Worm (Caenorhabditis elegans) whole organism, young adult: Measurements from ENCODE around the gene C27H5.12.
A peak's percentile ranks its signal among the peaks of the same experiment; 100 is the strongest.

Experiments
- B0019.2 ChIP-seq: fragments of 200-800 bp; sonication (Bioruptor generic); conservative IDR thresholded peaks from 2 replicates; pipeline ENCODE4 v1.3.6; 2022; ENCODE audit warnings: missing genetic modification reagents, missing genetic modification characterization, missing compliant biosample characterization
- B0336.3 ChIP-seq: fragments of 200-800 bp; sonication (Bioruptor generic); IDR thresholded peaks from 2 replicates; pipeline ENCODE4 v1.3.6; 2022; ENCODE audit warnings: missing genetic modification characterization, missing compliant biosample characterization
- C06A6.2 ChIP-seq: fragments of 200-800 bp; sonication (Bioruptor generic); conservative IDR thresholded peaks from 2 replicates; pipeline ENCODE4 v1.3.6; 2022; ENCODE audit warnings: missing genetic modification characterization, missing compliant biosample characterization
- F37B4.10 ChIP-seq: fragments of 200-800 bp; sonication (Bioruptor generic); IDR thresholded peaks from 2 replicates; pipeline ENCODE4 v1.3.6; 2022; ENCODE audit warnings: missing genetic modification characterization, missing compliant biosample characterization
- F39B2.1 ChIP-seq: fragments of 200-800 bp; sonication (Bioruptor generic); IDR thresholded peaks from 2 replicates; pipeline ENCODE4 v1.3.6; 2022; ENCODE audit warnings: missing genetic modification reagents, missing genetic modification characterization, missing compliant biosample characterization
- Y53G8AR.9 ChIP-seq: fragments of 200-800 bp; sonication (Bioruptor generic); conservative IDR thresholded peaks from 2 replicates; pipeline ENCODE4 v1.3.6; 2022; ENCODE audit warnings: missing genetic modification reagents, missing genetic modification characterization, missing compliant biosample characterization
- akir-1 ChIP-seq: fragments of 200-800 bp; sonication (Bioruptor generic); optimal IDR thresholded peaks from 2 replicates; lab custom pipeline; 2018; ENCODE audit warnings: mild to moderate bottlenecking, missing genetic modification characterization, moderate library complexity, missing compliant biosample characterization
- ama-1 ChIP-seq, 3 experiments: fragments of 150-350 bp in 1 of 3; sonication (generic microtip) in 2 of 3; optimal IDR thresholded peaks; 2 replicates each; lab custom pipeline; 2014 to 2018; ENCODE audit warnings: missing biosample characterization in 2 of 3, missing genetic modification characterization in 2 of 3, missing genetic modification reagents in 2 of 3
- atf-7 ChIP-seq: sonication (generic microtip); optimal IDR thresholded peaks from 2 replicates; lab custom pipeline; 2017; ENCODE audit warnings: mild to moderate bottlenecking, missing genetic modification characterization, missing compliant biosample characterization
- attf-5 ChIP-seq: fragments of 200-800 bp; sonication (Bioruptor generic); optimal IDR thresholded peaks from 2 replicates; lab custom pipeline; 2018; ENCODE audit warnings: mild to moderate bottlenecking, missing genetic modification characterization, missing compliant biosample characterization
- attf-6 ChIP-seq: fragments of 200-800 bp; sonication (Bioruptor generic); IDR thresholded peaks from 2 replicates; pipeline ENCODE4 v1.3.6; 2022; ENCODE audit warnings: missing genetic modification reagents, missing genetic modification characterization, missing compliant biosample characterization
- ccch-3 ChIP-seq: fragments of 200-800 bp; sonication (Bioruptor generic); optimal IDR thresholded peaks from 2 replicates; lab custom pipeline; 2018; ENCODE audit warnings: mild to moderate bottlenecking, missing genetic modification characterization, missing compliant biosample characterization
- cebp-1 ChIP-seq, 2 experiments: fragments of 200-800 bp in 1 of 2; sonication (Bioruptor generic) in 1 of 2; sonication (generic microtip) in 1 of 2; IDR thresholded peaks in 1 of 2; optimal IDR thresholded peaks in 1 of 2; 2 replicates each; pipeline versions ENCODE4 v1.3.6 to Lab custom; 2017 to 2022; ENCODE audit warnings: missing compliant biosample characterization in 2 of 2, missing genetic modification characterization in 2 of 2, mild to moderate bottlenecking in 1 of 2, missing genetic modification reagents in 1 of 2, moderate library complexity in 1 of 2
- cebp-2 ChIP-seq: fragments of 200-800 bp; sonication (Bioruptor generic); IDR thresholded peaks from 2 replicates; pipeline ENCODE4 v1.3.6; 2022; ENCODE audit warnings: missing genetic modification characterization, missing compliant biosample characterization
- ceh-100 ChIP-seq: fragments of 200-800 bp; sonication (Bioruptor generic); IDR thresholded peaks from 2 replicates; pipeline ENCODE4 v1.3.6; 2022; ENCODE audit warnings: missing genetic modification reagents, missing genetic modification characterization, missing compliant biosample characterization
- ceh-91 ChIP-seq: fragments of 200-800 bp; sonication (Bioruptor generic); IDR thresholded peaks from 2 replicates; pipeline ENCODE4 v1.3.6; 2022; ENCODE audit warnings: missing genetic modification reagents, missing genetic modification characterization, missing compliant biosample characterization
- chd-7 ChIP-seq: sonication (generic microtip); optimal IDR thresholded peaks from 2 replicates; lab custom pipeline; 2016; ENCODE audit warnings: mild to moderate bottlenecking, missing genetic modification characterization, moderate library complexity, missing compliant biosample characterization
- dpl-1 ChIP-seq: fragments of 150-350 bp; optimal IDR thresholded peaks from 2 replicates; lab custom pipeline; 2014; ENCODE audit warnings: missing biosample characterization, missing genetic modification reagents, missing genetic modification characterization
- egrh-3 ChIP-seq: fragments of 200-800 bp; sonication (Bioruptor generic); IDR thresholded peaks from 2 replicates; pipeline ENCODE4 v1.3.6; 2022; ENCODE audit warnings: missing genetic modification reagents, missing genetic modification characterization, missing compliant biosample characterization
- ets-4 ChIP-seq: fragments of 200-800 bp; sonication (Bioruptor generic); optimal IDR thresholded peaks from 2 replicates; lab custom pipeline; 2018; ENCODE audit warnings: mild to moderate bottlenecking, missing genetic modification characterization, missing compliant biosample characterization
- hlh-12 ChIP-seq: sonication (generic microtip); optimal IDR thresholded peaks from 2 replicates; lab custom pipeline; 2016; ENCODE audit warnings: missing genetic modification characterization, missing compliant biosample characterization
- hmg-1.2 ChIP-seq: fragments of 200-800 bp; sonication (Bioruptor generic); IDR thresholded peaks from 2 replicates; pipeline ENCODE4 v1.3.6; 2022; ENCODE audit warnings: missing genetic modification reagents, missing genetic modification characterization, missing compliant biosample characterization
- hsf-1 ChIP-seq: fragments of 200-800 bp; sonication (Bioruptor generic); IDR thresholded peaks from 2 replicates; pipeline ENCODE4 v1.3.6; 2022; ENCODE audit warnings: missing genetic modification reagents, missing genetic modification characterization, missing compliant biosample characterization
- lin-26 ChIP-seq: fragments of 200-800 bp; sonication (Bioruptor generic); IDR thresholded peaks from 2 replicates; pipeline ENCODE4 v1.3.6; 2022; ENCODE audit warnings: missing genetic modification reagents, missing genetic modification characterization, missing compliant biosample characterization
- madf-10 ChIP-seq: sonication (generic microtip); optimal IDR thresholded peaks from 2 replicates; lab custom pipeline; 2016; ENCODE audit warnings: mild to moderate bottlenecking, missing genetic modification characterization, missing compliant biosample characterization
- madf-3 ChIP-seq: fragments of 200-800 bp; sonication (Bioruptor generic); IDR thresholded peaks from 2 replicates; pipeline ENCODE4 v1.3.6; 2022; ENCODE audit warnings: missing genetic modification reagents, missing genetic modification characterization, missing compliant biosample characterization
- mel-28 ChIP-seq: sonication (generic microtip); optimal IDR thresholded peaks from 2 replicates; lab custom pipeline; 2016; ENCODE audit warnings: borderline replicate concordance, mild to moderate bottlenecking, missing genetic modification characterization, missing compliant biosample characterization
- nfya-2 ChIP-seq: fragments of 200-800 bp; sonication (Bioruptor generic); IDR thresholded peaks from 2 replicates; pipeline ENCODE4 v1.3.6; 2022; ENCODE audit warnings: missing genetic modification reagents, missing genetic modification characterization, missing compliant biosample characterization
- nhr-80 ChIP-seq: sonication (generic microtip); optimal IDR thresholded peaks from 2 replicates; lab custom pipeline; 2016; ENCODE audit warnings: missing genetic modification characterization, missing compliant biosample characterization
- pha-4 ChIP-seq: fragments of 150-350 bp; sonication (generic microtip); optimal IDR thresholded peaks from 2 replicates; lab custom pipeline; 2014; ENCODE audit warnings: missing biosample characterization, missing genetic modification reagents, missing genetic modification characterization
- sdz-38 ChIP-seq: sonication (generic microtip); optimal IDR thresholded peaks from 2 replicates; lab custom pipeline; 2016; ENCODE audit warnings: missing genotype, missing genetic modification characterization, missing compliant biosample characterization
- snpc-1.3 ChIP-seq: sonication (generic microtip); optimal IDR thresholded peaks from 2 replicates; lab custom pipeline; 2017; ENCODE audit warnings: missing genetic modification characterization, mild to moderate bottlenecking, missing compliant biosample characterization, antibody characterized with exemption, moderate library complexity, missing genotype, missing genetic modification reagents; ENCODE audit not compliant: insufficient read depth
- tlf-1 ChIP-seq: fragments of 200-800 bp; sonication (Bioruptor generic); optimal IDR thresholded peaks from 2 replicates; lab custom pipeline; 2018; ENCODE audit warnings: mild to moderate bottlenecking, missing genetic modification characterization, missing compliant biosample characterization
- unc-62 ChIP-seq: fragments of 150-350 bp; optimal IDR thresholded peaks from 2 replicates; lab custom pipeline; 2014; ENCODE audit warnings: missing biosample characterization, missing genetic modification reagents, missing genetic modification characterization
- zfh-2 ChIP-seq: fragments of 200-800 bp; sonication (Bioruptor generic); conservative IDR thresholded peaks from 2 replicates; pipeline ENCODE4 v1.3.6; 2022; ENCODE audit warnings: missing genetic modification reagents, missing genetic modification characterization, missing compliant biosample characterization
- zim-3 ChIP-seq: sonication (generic microtip); optimal IDR thresholded peaks from 2 replicates; lab custom pipeline; 2017; ENCODE audit warnings: mild to moderate bottlenecking, missing genetic modification characterization, moderate library complexity, missing compliant biosample characterization

C27H5.12 gene

ce11 chrII:7165749-7166148 is 4.3 kb upstream of the C27H5.12 start, which contains the start of gene mfsd-13.2:
TSS of gene mfsd-13.2 (minus strand) at chrII:7165849.
- no peak for TF ChIP-seq madf-3 (GFP tag; lab: Robert Waterston, UW)

DNA sequence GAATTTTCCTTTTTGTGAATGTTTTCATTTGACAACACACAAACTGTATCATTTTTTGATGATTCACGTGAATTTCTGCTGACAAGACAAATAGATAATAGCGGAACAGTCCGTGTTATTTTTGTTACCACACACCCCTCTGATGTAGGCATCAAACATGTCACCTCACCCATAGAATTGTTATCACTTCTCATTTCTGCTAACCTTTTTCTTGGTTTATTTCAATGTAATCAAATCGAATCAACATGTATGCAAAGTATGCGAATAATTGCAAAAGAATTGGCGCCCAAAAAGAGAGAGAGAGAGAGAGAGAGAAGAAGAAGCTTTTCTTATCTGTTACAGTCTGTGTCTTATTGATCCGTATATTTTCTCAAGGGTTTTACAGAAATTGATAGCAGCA is 4.0 kb downstream of the C27H5.12 start:
- TF ChIP-seq nhr-80 (tag; lab: Kevin White, UChicago), result peak; percentile 79
- peak; percentile 14 for TF ChIP-seq atf-7 (tag; lab: Kevin White, UChicago)
- TF ChIP-seq snpc-1.3 (tag; lab: Kevin White, UChicago), result no peak
- no peak for TF ChIP-seq akir-1 (GFP tag; lab: Kevin White, UChicago)
- TF ChIP-seq ets-4 (GFP tag; lab: Kevin White, UChicago), result peak; percentile 10
- no peak for TF ChIP-seq C06A6.2 (GFP tag; lab: Robert Waterston, UW)
- TF ChIP-seq attf-5, result peak; percentile 9
- TF ChIP-seq unc-62 (GFP tag; lab: Kevin White, UChicago), result peak; percentile 38

ce11 chrII:7155392-7155791 is 6.0 kb downstream of the C27H5.12 start, which contains the start of gene C27H5.2:
TSS of gene C27H5.2 (plus strand) at chrII:7155581.
- TF ChIP-seq hmg-1.2 (peak; percentile 14; the same call in 1 of the 2 replicates), F37B4.10 (GFP tag; lab: Robert Waterston, UW) (no peak), Y53G8AR.9 (GFP tag; lab: Robert Waterston, UW) (peak; percentile 49; the same call in 1 of the 2 replicates), cebp-1 (GFP tag; IDR thresholded peaks at IDR 0.05; lab: Robert Waterston, UW) (no peak), cebp-1 (tag; optimal IDR thresholded peaks at IDR 0.05; lab: Kevin White, UChicago) (peak; percentile 9), nhr-80 (tag; lab: Kevin White, UChicago) (peak; percentile 69), ama-1 (optimal IDR thresholded peaks at IDR 0.05; lab: Kevin White, UChicago) (peak; percentile 14), ama-1 (GFP tag; optimal IDR thresholded peaks at IDR 0.05; lab: Kevin White, UChicago) (no peak)

DNA sequence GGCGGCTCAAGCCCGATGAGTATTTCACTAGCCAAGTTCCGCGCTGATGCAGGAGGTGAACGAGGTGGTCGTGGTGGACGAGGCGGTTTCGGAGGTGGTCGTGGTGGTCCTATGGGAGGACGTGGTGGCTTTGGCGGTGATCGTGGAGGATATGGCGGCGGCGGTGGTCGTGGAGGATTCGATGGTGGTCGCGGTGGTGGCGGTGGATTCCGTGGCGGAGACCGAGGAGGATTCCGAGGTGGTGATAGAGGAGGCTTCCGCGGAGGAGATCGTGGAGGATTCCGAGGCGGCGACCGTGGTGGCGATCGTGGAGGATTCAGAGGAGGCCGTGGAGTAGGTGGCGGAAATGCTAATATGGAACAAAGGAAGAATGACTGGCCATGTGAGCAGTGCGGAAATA is 6.7 kb downstream of the C27H5.12 start:
- TF ChIP-seq egrh-3 (GFP tag; lab: Robert Waterston, UW) (peak; percentile 88), snpc-1.3 (tag; lab: Kevin White, UChicago) (no peak), zim-3 (tag; lab: Kevin White, UChicago) (no peak), mel-28 (tag; lab: Kevin White, UChicago) (no peak), ccch-3 (GFP tag; lab: Kevin White, UChicago) (no peak), zfh-2 (GFP tag; lab: Robert Waterston, UW) (peak; percentile 88), hlh-12 (tag; lab: Kevin White, UChicago) (no peak)

DNA sequence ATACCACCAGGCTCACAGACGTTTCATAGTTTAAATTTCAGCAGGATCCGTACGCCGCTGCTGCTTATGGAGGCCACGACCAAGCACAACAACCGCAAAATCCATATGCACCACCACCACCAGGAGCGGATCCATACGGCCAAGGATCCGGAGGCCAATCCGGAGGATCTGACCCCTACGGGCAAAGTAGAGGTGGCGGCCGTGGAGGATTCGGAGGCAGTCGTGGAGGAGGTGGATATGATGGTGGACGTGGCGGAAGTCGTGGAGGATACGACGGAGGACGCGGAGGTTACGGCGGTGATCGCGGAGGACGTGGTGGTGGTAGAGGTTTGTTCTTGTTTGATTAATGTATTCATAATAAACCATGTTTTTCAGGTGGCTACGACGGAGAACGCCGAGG is 8.3 kb downstream of the C27H5.12 start:
- peak; percentile 83 for TF ChIP-seq zfh-2 (GFP tag; lab: Robert Waterston, UW)
- TF ChIP-seq egrh-3 (GFP tag; lab: Robert Waterston, UW), result peak; percentile 51; the same call in 1 of the 2 replicates
- 0 out of 2 replicates have a peak, but pooled peaks have one; percentile 8 for TF ChIP-seq hsf-1 (GFP tag; lab: Robert Waterston, UW)

ce11 chrII:7151969-7152631 is 9.3 kb downstream of the C27H5.12 start, which contains the start of gene fust-1:
TSS of gene fust-1 (plus strand) at chrII:7152581.
- TF ChIP-seq sdz-38 (tag; lab: Kevin White, UChicago) (no peak), pha-4 (tag; lab: Kevin White, UChicago) (peak; percentile 47), ceh-91 (GFP tag; lab: Robert Waterston, UW) (peak; percentile 88), snpc-1.3 (tag; lab: Kevin White, UChicago) (peak; percentile 95), lin-26 (GFP tag; lab: Robert Waterston, UW) (peak; percentile 44; the same call in 1 of the 2 replicates), hmg-1.2 (peak; percentile 97), B0019.2 (peak; percentile 69), dpl-1 (GFP tag; lab: Kevin White, UChicago) (peak; percentile 67), cebp-2 (GFP tag; lab: Robert Waterston, UW) (0 out of 2 replicates have a peak, but pooled peaks have one; percentile 60), madf-10 (tag; lab: Kevin White, UChicago) (peak; percentile 54), madf-3 (GFP tag; lab: Robert Waterston, UW) (peak; percentile 95), B0336.3 (peak; percentile 96), nfya-2 (GFP tag; lab: Robert Waterston, UW) (no peak), attf-6 (peak; percentile 85), tlf-1 (GFP tag; lab: Kevin White, UChicago) (peak; percentile 95), ceh-100 (peak; percentile 88), ama-1 (optimal IDR thresholded peaks at IDR 0.05; lab: Kevin White, UChicago) (no peak), ama-1 (GFP tag; optimal IDR thresholded peaks at IDR 0.05; lab: Kevin White, UChicago) (peak in 1 of 2 experiments; percentile 15), chd-7 (tag; lab: Kevin White, UChicago) (peak; percentile 80), F39B2.1 (GFP tag; lab: Robert Waterston, UW) (peak; percentile 82; the same call in 1 of the 2 replicates)
